Fruit fly (Drosophila melanogaster) whole organism: Measurements from ENCODE around the gene comm2.

Experiments
- EcR ChIP-seq, 2 experiments: fragments of >200 bp; optimal IDR thresholded peaks; 2 replicates each; lab custom pipeline; 2017; ENCODE audit warnings: missing biosample characterization in 2 of 2, missing genetic modification characterization in 2 of 2, missing genetic modification reagents in 2 of 2
- pan ChIP-seq: fragments of >200 bp; optimal IDR thresholded peaks from 2 replicates; lab custom pipeline; 2017
- psq ChIP-seq: fragments of >200 bp; optimal IDR thresholded peaks from 2 replicates; lab custom pipeline; 2017
- usp ChIP-seq: fragments of >200 bp; optimal IDR thresholded peaks from 2 replicates; lab custom pipeline; 2017; ENCODE audit warnings: missing biosample characterization, missing genetic modification characterization, mixed read lengths

DNA sequence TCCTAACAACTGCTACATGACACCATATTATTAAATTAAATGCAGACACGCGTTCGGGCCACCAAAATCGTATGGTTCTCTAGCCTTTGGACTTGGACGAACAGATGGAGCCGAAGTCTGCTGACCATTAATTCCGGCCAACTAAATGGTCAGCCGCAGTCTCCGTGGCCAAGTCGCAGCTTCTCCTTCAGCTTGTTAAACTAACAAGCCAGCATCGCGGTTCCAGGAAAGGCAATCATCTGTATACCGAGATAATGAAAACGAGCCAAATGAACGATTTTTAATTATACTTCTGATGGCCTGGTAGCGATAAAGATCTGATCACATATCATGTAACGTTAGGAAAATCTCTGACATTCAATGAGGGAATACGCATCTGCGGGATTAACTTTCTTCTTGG, 29.7 kb downstream of the comm2 start:
- no peak for TF ChIP-seq pan (lab: Kevin White, UChicago)
- no peak for TF ChIP-seq psq (lab: Kevin White, UChicago)
- TF ChIP-seq usp (GFP tag; lab: Kevin White, UChicago) = no peak
- TF ChIP-seq EcR (GFP tag; optimal IDR thresholded peaks at IDR 0.05; lab: Kevin White, UChicago) = no peak
